Fruit fly (Drosophila melanogaster): ENCODE measurements around the gene CG15459.

The CG15459 gene

dm6 chrX:20429482-20430204, 16.3 kb upstream of the CG15459 start, which contains the start of the genes CG11710 and mal (continued):
- TF ChIP-seq en (GFP tag; optimal IDR thresholded peaks at IDR 0.05) (peak; percentile 72), oc (tag; optimal IDR thresholded peaks at IDR 0.05) (no peak), CG9876 (GFP tag; optimal IDR thresholded peaks at IDR 0.05) (no peak), MBD-R2 (GFP tag; IDR thresholded peaks at IDR 0.05) (peak; percentile 41), Mes4 (GFP tag; optimal IDR thresholded peaks at IDR 0.05) (no peak), slp2 (GFP tag; optimal IDR thresholded peaks at IDR 0.05) (peak; percentile 64), z (GFP tag; IDR thresholded peaks at IDR 0.05) (no peak), hkb (optimal IDR thresholded peaks at IDR 0.05) (no peak), hkb (GFP tag; IDR thresholded peaks at IDR 0.05) (peak; percentile 63), CG17328 (GFP tag; IDR thresholded peaks at IDR 0.05) (no peak), CG3281 (GFP tag; optimal IDR thresholded peaks at IDR 0.05) (peak; percentile 84), D (optimal IDR thresholded peaks at IDR 0.05) (no peak), D (GFP tag; optimal IDR thresholded peaks at IDR 0.05) (no peak), lov (optimal IDR thresholded peaks at IDR 0.05) (no peak), lov (GFP tag; IDR thresholded peaks at IDR 0.05) (no peak), NfI (GFP tag; optimal IDR thresholded peaks at IDR 0.05) (peak; percentile 76), CG6254 (GFP tag; optimal IDR thresholded peaks at IDR 0.05) (no peak), insv (GFP tag; optimal IDR thresholded peaks at IDR 0.05) (peak in 1 of 2 experiments; percentile 7), CG6683 (GFP tag; optimal IDR thresholded peaks at IDR 0.05) (peak; percentile 70), B-H2 (GFP tag; optimal IDR thresholded peaks at IDR 0.05) (peak; percentile 68), nmo (GFP tag; optimal IDR thresholded peaks at IDR 0.05) (peak; percentile 91), pum (GFP tag; optimal IDR thresholded peaks at IDR 0.05) (peak; percentile 26), CG12219 (GFP tag; optimal IDR thresholded peaks at IDR 0.05) (no peak), ash1 (GFP tag; optimal IDR thresholded peaks at IDR 0.05) (no peak), Nf-YB (GFP tag; optimal IDR thresholded peaks at IDR 0.05) (peak; percentile 33), CG17612 (GFP tag; IDR thresholded peaks at IDR 0.05) (no peak), CG8359 (GFP tag; optimal IDR thresholded peaks at IDR 0.05; ENCODE audit: borderline replicate concordance) (peak; percentile 58), CG13894 (tag; optimal IDR thresholded peaks at IDR 0.05) (peak; percentile 83), CG9437 (GFP tag; optimal IDR thresholded peaks at IDR 0.05) (peak; percentile 61), CG7556 (GFP tag; optimal IDR thresholded peaks at IDR 0.05) (peak; percentile 74), CG6175 (GFP tag; IDR thresholded peaks at IDR 0.05) (no peak), ttk (GFP tag; IDR thresholded peaks at IDR 0.05) (peak; percentile 56; the same call in 1 of the 2 replicates), Dp (GFP tag; optimal IDR thresholded peaks at IDR 0.05) (peak; percentile 12), YL-1 (GFP tag; optimal IDR thresholded peaks at IDR 0.05) (peak; percentile 36), CG30431 (GFP tag; optimal IDR thresholded peaks at IDR 0.05) (no peak), CG12744 (GFP tag; optimal IDR thresholded peaks at IDR 0.05) (peak; percentile 48), sob (GFP tag; IDR thresholded peaks at IDR 0.05) (peak; percentile 78), CG14667 (GFP tag; IDR thresholded peaks at IDR 0.05) (peak; percentile 59), seq (GFP tag; IDR thresholded peaks at IDR 0.05) (peak; percentile 76), NC2β (GFP tag; optimal IDR thresholded peaks at IDR 0.05) (peak; percentile 38), CG7987 (GFP tag; optimal IDR thresholded peaks at IDR 0.05) (peak; percentile 47), grau (tag; optimal IDR thresholded peaks at IDR 0.05) (peak; percentile 81), HLH3B (GFP tag; IDR thresholded peaks at IDR 0.05) (peak; percentile 77), CG11695 (GFP tag; IDR thresholded peaks at IDR 0.05) (peak; percentile 79; the same call in 2 of the 3 replicates), CG13287 (GFP tag; IDR thresholded peaks at IDR 0.05; ENCODE audit: partially characterized antibody) (peak; percentile 51), E2f2 (GFP tag; IDR thresholded peaks at IDR 0.05) (peak; percentile 39; the same call in 1 of the 2 replicates), CG18599 (GFP tag; optimal IDR thresholded peaks at IDR 0.05) (peak; percentile 87), Vsx1 (GFP tag; optimal IDR thresholded peaks at IDR 0.05) (no peak), Fer1 (GFP tag; optimal IDR thresholded peaks at IDR 0.05) (peak; percentile 88), CG4730 (GFP tag; IDR thresholded peaks at IDR 0.05) (peak; percentile 60; the same call in 1 of the 2 replicates)
